Fruit fly (Drosophila melanogaster) whole organism, embryonic: ENCODE results near the gene CG8097.
A peak's percentile ranks its signal among the peaks of the same experiment; 100 is the strongest.

Source experiments
- ATbp ChIP-seq: fragments of 200-800 bp; sonication (Bioruptor generic); optimal IDR thresholded peaks from 2 replicates; lab custom pipeline; 2017; ENCODE audit warnings: missing biosample characterization, mild to moderate bottlenecking, missing genetic modification characterization, missing genetic modification reagents
- CG30403 ChIP-seq: fragments of 200-800 bp; sonication (Bioruptor generic); optimal IDR thresholded peaks from 3 replicates; lab custom pipeline; 2016; ENCODE audit warnings: missing biosample characterization, missing genetic modification characterization
- CG34224 ChIP-seq: fragments of 200-800 bp; sonication (Bioruptor generic); IDR thresholded peaks from 3 replicates; pipeline ENCODE4 v1.3.6; 2022; ENCODE audit warnings: missing biosample characterization, missing genetic modification characterization; ENCODE audit not compliant: partially characterized antibody
- CG42726 ChIP-seq: fragments of 200-800 bp; sonication (Bioruptor generic); IDR thresholded peaks from 2 replicates; pipeline ENCODE4 v1.3.6; 2022; ENCODE audit warnings: missing biosample characterization, missing genetic modification characterization; ENCODE audit not compliant: partially characterized antibody
- CG6689 ChIP-seq: fragments of 200-800 bp; sonication (Bioruptor generic); IDR thresholded peaks from 2 replicates; pipeline ENCODE4 v1.3.6; 2022; ENCODE audit warnings: missing biosample characterization, missing genetic modification characterization
- CG8765 ChIP-seq: fragments of 200-800 bp; sonication (Bioruptor generic); IDR thresholded peaks from 2 replicates; pipeline ENCODE4 v1.3.6; 2022; ENCODE audit warnings: missing biosample characterization, missing genetic modification characterization
- Xbp1 ChIP-seq: fragments of 200-800 bp; sonication (Bioruptor generic); optimal IDR thresholded peaks from 3 replicates; lab custom pipeline; 2016; ENCODE audit warnings: missing biosample characterization, mild to moderate bottlenecking, missing genetic modification characterization
- YL-1 ChIP-seq: fragments of 200-800 bp; sonication (Bioruptor generic); optimal IDR thresholded peaks from 3 replicates; lab custom pipeline; 2017; ENCODE audit warnings: missing biosample characterization, mild to moderate bottlenecking, missing genetic modification characterization
- ara ChIP-seq: fragments of 200-800 bp; sonication (Bioruptor generic); IDR thresholded peaks from 2 replicates; pipeline ENCODE4 v1.3.6; 2022; ENCODE audit warnings: missing biosample characterization, missing genetic modification characterization
- dati ChIP-seq: fragments of 200-800 bp; sonication (Bioruptor generic); IDR thresholded peaks from 2 replicates; pipeline ENCODE4 v1.3.6; 2022; ENCODE audit warnings: missing biosample characterization, missing genetic modification characterization
- eve ChIP-seq, 2 experiments: fragments of >200 bp; optimal IDR thresholded peaks; 2 replicates each; lab custom pipeline; 2017; ENCODE audit warnings: missing biosample characterization in 2 of 2, missing genetic modification characterization in 2 of 2
- nau ChIP-seq: fragments of 200-800 bp; sonication (Bioruptor generic); optimal IDR thresholded peaks from 3 replicates; lab custom pipeline; 2017; ENCODE audit warnings: missing biosample characterization, mild to moderate bottlenecking, missing genetic modification characterization, missing genetic modification reagents
- zf30C ChIP-seq: fragments of 200-800 bp; sonication (Bioruptor generic); optimal IDR thresholded peaks from 3 replicates; lab custom pipeline; 2018; ENCODE audit warnings: missing biosample characterization, mild to moderate bottlenecking, missing genetic modification characterization

- TF ChIP-seq eve (GFP tag; optimal IDR thresholded peaks at IDR 0.05; lab: Kevin White, UChicago) (peak in 1 of 2 experiments; percentile 69), CG6689 (GFP tag; lab: Robert Waterston, UW) (peak; percentile 65), CG42726 (GFP tag; lab: Robert Waterston, UW) (no peak), YL-1 (GFP tag; lab: Kevin White, UChicago) (no peak), Xbp1 (GFP tag; lab: Kevin White, UChicago) (peak; percentile 68), ATbp (GFP tag; lab: Kevin White, UChicago) (peak; percentile 53), ara (GFP tag; lab: Robert Waterston, UW) (no peak), CG30403 (GFP tag; lab: Kevin White, UChicago) (peak; percentile 47), CG34224 (GFP tag; lab: Robert Waterston, UW) (no peak), dati (no peak), CG8765 (GFP tag; lab: Robert Waterston, UW) (no peak), nau (GFP tag; lab: Kevin White, UChicago) (no peak), zf30C (GFP tag; lab: Kevin White, UChicago) (no peak)
Observed at dm6 chrX:15599697-15600096, 16.7 kb downstream of the CG8097 start.
